Fruit fly (Drosophila melanogaster) whole organism, pupa: Measurements from ENCODE around the gene Nrd1.

Experiments
- CG13204 ChIP-seq: fragments of 200-800 bp; sonication (Bioruptor generic); optimal IDR thresholded peaks from 2 replicates; lab custom pipeline; 2018; ENCODE audit warnings: missing biosample characterization, mild to moderate bottlenecking, missing genetic modification characterization, moderate library complexity
- CG15710 ChIP-seq: fragments of 200-800 bp; sonication (Bioruptor generic); optimal IDR thresholded peaks from 2 replicates; lab custom pipeline; 2018; ENCODE audit warnings: missing biosample characterization, mild to moderate bottlenecking, missing genetic modification characterization, moderate library complexity
- CG32121 ChIP-seq: fragments of 200-800 bp; sonication (Bioruptor generic); IDR thresholded peaks from 2 replicates; pipeline ENCODE4 v1.3.6; 2022; ENCODE audit warnings: missing biosample characterization, missing genetic modification characterization
- CG34367 ChIP-seq: fragments of 200-800 bp; sonication (Bioruptor generic); optimal IDR thresholded peaks from 2 replicates; lab custom pipeline; 2018; ENCODE audit warnings: missing biosample characterization, mild to moderate bottlenecking, missing genetic modification characterization
- CG4496 ChIP-seq: fragments of 200-800 bp; sonication (Bioruptor generic); IDR thresholded peaks from 3 replicates; pipeline ENCODE4 v1.3.6; 2022; ENCODE audit warnings: missing biosample characterization, missing genetic modification characterization
- EcR ChIP-seq: fragments of 200-800 bp; sonication (Bioruptor generic); optimal IDR thresholded peaks from 3 replicates; lab custom pipeline; 2019; ENCODE audit warnings: missing biosample characterization, missing genetic modification characterization, mild to moderate bottlenecking, moderate library complexity, missing genetic modification reagents
- Pif1B ChIP-seq: fragments of 200-800 bp; sonication (Bioruptor generic); optimal IDR thresholded peaks from 3 replicates; lab custom pipeline; 2016; ENCODE audit warnings: missing biosample characterization, missing genetic modification characterization
- fd96Ca ChIP-seq: fragments of 200-800 bp; sonication (Bioruptor generic); IDR thresholded peaks from 3 replicates; pipeline ENCODE4 v1.3.6; 2022; ENCODE audit warnings: missing biosample characterization, missing genetic modification characterization

- TF ChIP-seq EcR (GFP tag; lab: Kevin White, UChicago) (peak; percentile 23), CG34367 (tag; lab: Kevin White, UChicago) (no peak), CG32121 (GFP tag; lab: Robert Waterston, UW) (no peak), Pif1B (GFP tag; lab: Kevin White, UChicago) (no peak), CG15710 (tag; lab: Kevin White, UChicago) (no peak), fd96Ca (no peak), CG13204 (GFP tag; lab: Kevin White, UChicago) (no peak), CG4496 (no peak)
Observed at dm6 chrX:11913581-11913980, 44.9 kb upstream of the Nrd1 start.
